Worm (Caenorhabditis elegans): ENCODE measurements around the gene E02H4.7.

Gene E02H4.7

ce11 chrX:14238291-14238758, 17.7 kb upstream of the E02H4.7 start, which contains the start of gene K04C1.2 (continued):
- TF ChIP-seq nhr-41 (GFP tag; IDR thresholded peaks at IDR 0.05): no peak
- TF ChIP-seq daf-8 (GFP tag; IDR thresholded peaks at IDR 0.05): no peak
- TF ChIP-seq tag-97 (GFP tag; IDR thresholded peaks at IDR 0.05): no peak
- no peak for TF ChIP-seq ctbp-1 (GFP tag; IDR thresholded peaks at IDR 0.05)
- no peak for TF ChIP-seq F10B5.3 (tag; optimal IDR thresholded peaks at IDR 0.05)
- TF ChIP-seq unc-62 (GFP tag; optimal IDR thresholded peaks at IDR 0.05 in 1 of 2): no peak
- TF ChIP-seq unc-62 (tag; optimal IDR thresholded peaks at IDR 0.05): no peak
- TF ChIP-seq lin-39 (tag; optimal IDR thresholded peaks at IDR 0.05): no peak
- TF ChIP-seq Y48G9A.11 (GFP tag; IDR thresholded peaks at IDR 0.05): no peak
- no peak for TF ChIP-seq ama-1 (optimal IDR thresholded peaks at IDR 0.05)
- no peak for TF ChIP-seq madf-9 (GFP tag; conservative IDR thresholded peaks at IDR 0.05)
- no peak for TF ChIP-seq daf-16 (GFP tag; optimal IDR thresholded peaks at IDR 0.05)
- TF ChIP-seq daf-16 (tag; optimal IDR thresholded peaks at IDR 0.05): peak; percentile 43
- no peak for TF ChIP-seq ceh-44 (GFP tag; IDR thresholded peaks at IDR 0.05)
- no peak for TF ChIP-seq snpc-1.2 (GFP tag; IDR thresholded peaks at IDR 0.05)
- TF ChIP-seq sdz-12 (GFP tag; optimal IDR thresholded peaks at IDR 0.05): no peak
- no peak for TF ChIP-seq daf-19 (GFP tag; conservative IDR thresholded peaks at IDR 0.05)
- TF ChIP-seq arid-1 (GFP tag; conservative IDR thresholded peaks at IDR 0.05): no peak
- no peak for TF ChIP-seq fos-1 (tag; optimal IDR thresholded peaks at IDR 0.05)
- TF ChIP-seq aha-1 (tag): peak; percentile 96
- no peak for TF ChIP-seq lir-3 (tag; optimal IDR thresholded peaks at IDR 0.05)
- no peak for TF ChIP-seq T20F7.1 (GFP tag; optimal IDR thresholded peaks at IDR 0.05)
- TF ChIP-seq mdl-1 (tag; optimal IDR thresholded peaks at IDR 0.05): peak in 1 of 2 experiments; percentile 47
- no peak for TF ChIP-seq dmd-9 (GFP tag; IDR thresholded peaks at IDR 0.05)
- no peak for TF ChIP-seq lin-38 (GFP tag; IDR thresholded peaks at IDR 0.05)
- peak; percentile 32 for TF ChIP-seq nhr-6 (tag; optimal IDR thresholded peaks at IDR 0.05)
- TF ChIP-seq rbr-2 (tag; optimal IDR thresholded peaks at IDR 0.05): peak; percentile 53
- peak; percentile 40 for TF ChIP-seq lin-13 (GFP tag; optimal IDR thresholded peaks at IDR 0.05)
- no peak for TF ChIP-seq duxl-1 (tag; optimal IDR thresholded peaks at IDR 0.05; ENCODE audit: poor library complexity)
- TF ChIP-seq mep-1 (tag; optimal IDR thresholded peaks at IDR 0.05): peak; percentile 70
- TF ChIP-seq Y75B8A.6 (GFP tag; IDR thresholded peaks at IDR 0.05): no peak
- TF ChIP-seq spr-3 (GFP tag; optimal IDR thresholded peaks at IDR 0.05): no peak
- TF ChIP-seq mxl-2 (GFP tag; conservative IDR thresholded peaks at IDR 0.05): no peak
- no peak for TF ChIP-seq lin-15B (tag; optimal IDR thresholded peaks at IDR 0.05)
- no peak for TF ChIP-seq ZK337.2 (GFP tag; IDR thresholded peaks at IDR 0.05)
- peak; percentile 26 for TF ChIP-seq ceh-28 (tag; optimal IDR thresholded peaks at IDR 0.05)

DNA sequence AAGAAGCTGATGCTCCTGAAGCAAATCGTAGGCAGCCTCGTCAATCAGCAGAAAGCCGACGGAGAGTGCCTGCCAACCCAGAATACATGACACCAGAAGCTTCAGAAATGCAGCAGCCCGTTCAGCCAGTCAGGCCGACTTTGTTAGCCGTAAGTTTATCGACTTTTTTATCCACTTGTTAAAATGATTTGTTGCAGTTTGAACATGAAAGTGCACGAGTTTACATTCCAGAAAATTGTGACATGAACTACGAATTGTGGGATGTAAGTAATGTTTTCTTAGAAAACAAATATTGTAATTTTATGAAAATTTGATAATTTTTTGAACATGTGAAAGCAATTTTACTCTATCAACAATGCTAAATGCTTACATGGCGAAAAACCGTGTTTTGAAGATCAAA, 15.9 kb upstream of the E02H4.7 start:
- TF ChIP-seq F37D6.2 (tag; optimal IDR thresholded peaks at IDR 0.05) (no peak), zip-11 (GFP tag; IDR thresholded peaks at IDR 0.05) (no peak), unc-62 (GFP tag; optimal IDR thresholded peaks at IDR 0.05 in 1 of 2) (peak in 1 of 2 experiments; percentile 93), unc-62 (tag; optimal IDR thresholded peaks at IDR 0.05) (no peak), mep-1 (tag; optimal IDR thresholded peaks at IDR 0.05) (no peak)

DNA sequence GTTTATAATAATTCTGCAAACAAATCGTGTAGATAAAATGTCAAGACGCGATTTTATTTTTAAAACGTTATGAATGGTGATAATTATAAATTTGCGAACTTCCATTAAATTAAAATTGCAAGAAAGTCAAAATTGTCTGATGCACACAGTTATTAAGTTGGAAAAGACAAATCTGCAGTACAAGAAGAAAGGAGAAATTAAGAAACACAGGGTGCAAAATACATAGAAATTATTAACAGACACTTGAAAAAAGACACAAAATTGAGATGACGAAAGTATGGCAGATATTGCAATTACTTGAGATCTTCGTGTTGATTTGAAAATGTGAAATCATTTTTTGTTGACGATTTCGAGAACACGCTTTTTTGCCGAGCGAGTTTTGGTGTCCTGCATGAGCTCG, 14.5 kb upstream of the E02H4.7 start:
- peak; percentile 92 for TF ChIP-seq aha-1 (tag)
- no peak for TF ChIP-seq F44E2.7 (GFP tag; IDR thresholded peaks at IDR 0.05)
